Fruit fly (Drosophila melanogaster) whole organism, embryonic: ENCODE measurements around the gene mld.

Experiments
- Antp ChIP-seq: fragments of 200-800 bp; sonication (Bioruptor generic); optimal IDR thresholded peaks from 3 replicates; lab custom pipeline; 2016; ENCODE audit warnings: missing biosample characterization, missing genetic modification characterization
- CG10267 ChIP-seq: fragments of 200-800 bp; sonication (Bioruptor generic); optimal IDR thresholded peaks from 2 replicates; lab custom pipeline; 2018; ENCODE audit warnings: missing biosample characterization, mild to moderate bottlenecking, missing genetic modification characterization, moderate library complexity
- CG13624 ChIP-seq: fragments of 200-800 bp; sonication (Bioruptor generic); optimal IDR thresholded peaks from 2 replicates; lab custom pipeline; 2016; ENCODE audit warnings: missing biosample characterization, missing genetic modification characterization
- CG14710 ChIP-seq: fragments of 200-800 bp; sonication (Bioruptor generic); optimal IDR thresholded peaks from 3 replicates; lab custom pipeline; 2019; ENCODE audit warnings: missing biosample characterization, mild to moderate bottlenecking, missing genetic modification characterization, moderate library complexity
- CG15011 ChIP-seq: fragments of 200-800 bp; sonication (Bioruptor generic); optimal IDR thresholded peaks from 3 replicates; lab custom pipeline; 2018; ENCODE audit warnings: missing biosample characterization, mild to moderate bottlenecking, missing genetic modification characterization
- CG16863 ChIP-seq: fragments of 200-800 bp; sonication (Bioruptor generic); optimal IDR thresholded peaks from 3 replicates; lab custom pipeline; 2016; ENCODE audit warnings: missing biosample characterization, missing genetic modification characterization
- CG17186 ChIP-seq: fragments of 200-800 bp; sonication (Bioruptor generic); optimal IDR thresholded peaks from 3 replicates; lab custom pipeline; 2017; ENCODE audit warnings: missing biosample characterization, missing genetic modification reagents, missing genetic modification characterization
- CG17829 ChIP-seq: fragments of 200-800 bp; optimal IDR thresholded peaks from 2 replicates; lab custom pipeline; 2019; ENCODE audit warnings: missing biosample characterization, mild to moderate bottlenecking, missing genetic modification characterization, moderate library complexity
- CG18764 ChIP-seq: fragments of 200-800 bp; sonication (Bioruptor generic); optimal IDR thresholded peaks from 3 replicates; lab custom pipeline; 2016; ENCODE audit warnings: missing biosample characterization, missing genetic modification characterization
- CG2116 ChIP-seq: fragments of 200-800 bp; sonication (Bioruptor generic); optimal IDR thresholded peaks from 3 replicates; lab custom pipeline; 2018; ENCODE audit warnings: missing biosample characterization, mild to moderate bottlenecking, missing genetic modification characterization
- CG2202 ChIP-seq: fragments of 200-800 bp; sonication (Bioruptor generic); optimal IDR thresholded peaks from 2 replicates; lab custom pipeline; 2018; ENCODE audit warnings: missing biosample characterization, mild to moderate bottlenecking, missing genetic modification characterization
- CG2678 ChIP-seq: fragments of 200-800 bp; sonication (Bioruptor generic); optimal IDR thresholded peaks from 3 replicates; lab custom pipeline; 2019; ENCODE audit warnings: missing biosample characterization, mild to moderate bottlenecking, missing genetic modification characterization, moderate library complexity
- CG3847 ChIP-seq: fragments of 200-800 bp; sonication (Bioruptor generic); IDR thresholded peaks from 2 replicates; pipeline ENCODE4 v1.3.6; 2022; ENCODE audit warnings: missing biosample characterization, missing genetic modification characterization
- CG3995 ChIP-seq: fragments of 200-800 bp; sonication (Bioruptor generic); optimal IDR thresholded peaks from 3 replicates; lab custom pipeline; 2016; ENCODE audit warnings: missing biosample characterization, missing genetic modification characterization
- CG6689 ChIP-seq: fragments of 200-800 bp; sonication (Bioruptor generic); IDR thresholded peaks from 2 replicates; pipeline ENCODE4 v1.3.6; 2022; ENCODE audit warnings: missing biosample characterization, missing genetic modification characterization
- CG8924 ChIP-seq: fragments of 200-800 bp; optimal IDR thresholded peaks from 3 replicates; lab custom pipeline; 2019; ENCODE audit warnings: missing biosample characterization, mild to moderate bottlenecking, missing genetic modification characterization, moderate library complexity
- CG9437 ChIP-seq: fragments of 200-800 bp; sonication (Bioruptor generic); optimal IDR thresholded peaks from 2 replicates; lab custom pipeline; 2018; ENCODE audit warnings: missing biosample characterization, mild to moderate bottlenecking, missing genetic modification characterization
- CHES-1-like ChIP-seq: fragments of 200-800 bp; sonication (Bioruptor generic); optimal IDR thresholded peaks from 2 replicates; lab custom pipeline; 2016; ENCODE audit warnings: missing biosample characterization, missing genetic modification characterization
- Dbx ChIP-seq: fragments of 200-800 bp; sonication (Bioruptor generic); IDR thresholded peaks from 3 replicates; pipeline ENCODE4 v1.3.6; 2022; ENCODE audit warnings: missing biosample characterization, missing genetic modification characterization
- Doc3 ChIP-seq: fragments of 200-800 bp; sonication (Bioruptor generic); IDR thresholded peaks from 3 replicates; pipeline ENCODE4 v1.3.6; 2022; ENCODE audit warnings: missing biosample characterization, missing genetic modification characterization; ENCODE audit not compliant: partially characterized antibody
- Ets97D ChIP-seq: fragments of 200-800 bp; sonication (Bioruptor generic); optimal IDR thresholded peaks from 3 replicates; lab custom pipeline; 2016; ENCODE audit warnings: missing biosample characterization, missing genetic modification characterization
- HmgZ ChIP-seq: fragments of 200-800 bp; sonication (Bioruptor generic); optimal IDR thresholded peaks from 2 replicates; lab custom pipeline; 2018; ENCODE audit warnings: missing biosample characterization, mild to moderate bottlenecking, missing genetic modification characterization
- Hr51 ChIP-seq, 2 experiments: fragments of 200-800 bp; sonication (Bioruptor generic); optimal IDR thresholded peaks; 2 replicates in 1 of 2; 3 replicates in 1 of 2; lab custom pipeline; 2016 to 2018; ENCODE audit warnings: missing biosample characterization in 2 of 2, missing genetic modification characterization in 2 of 2, mild to moderate bottlenecking in 1 of 2, moderate library complexity in 1 of 2
- Lhr ChIP-seq: fragments of 200-800 bp; sonication (Bioruptor generic); optimal IDR thresholded peaks from 3 replicates; lab custom pipeline; 2017; ENCODE audit warnings: mild to moderate bottlenecking, missing biosample characterization, missing genetic modification reagents, missing genetic modification characterization
- MESR4 ChIP-seq: fragments of 200-800 bp; sonication (Bioruptor generic); optimal IDR thresholded peaks from 2 replicates; lab custom pipeline; 2018; ENCODE audit warnings: missing biosample characterization, mild to moderate bottlenecking, missing genetic modification characterization, moderate library complexity
- Max ChIP-seq: fragments of 200-800 bp; sonication (Bioruptor generic); optimal IDR thresholded peaks from 2 replicates; lab custom pipeline; 2016; ENCODE audit warnings: missing biosample characterization, mild to moderate bottlenecking, missing genetic modification characterization
- NFAT ChIP-seq: fragments of 200-800 bp; sonication (Bioruptor generic); IDR thresholded peaks from 2 replicates; pipeline ENCODE4 v1.3.6; 2022; ENCODE audit warnings: missing biosample characterization, missing genetic modification characterization
- Nf-YC ChIP-seq: fragments of 200-800 bp; optimal IDR thresholded peaks from 3 replicates; lab custom pipeline; 2019; ENCODE audit warnings: missing biosample characterization, mild to moderate bottlenecking, missing genetic modification characterization, moderate library complexity
- PHDP ChIP-seq: fragments of 200-800 bp; sonication (Bioruptor generic); optimal IDR thresholded peaks from 3 replicates; lab custom pipeline; 2018; ENCODE audit warnings: missing biosample characterization, mild to moderate bottlenecking, missing genetic modification characterization, moderate library complexity
- Sry-δ ChIP-seq: fragments of 200-800 bp; sonication (Bioruptor generic); optimal IDR thresholded peaks from 2 replicates; lab custom pipeline; 2016; ENCODE audit warnings: missing biosample characterization, missing genetic modification characterization
- Ssrp ChIP-seq: fragments of 200-800 bp; sonication (Bioruptor generic); optimal IDR thresholded peaks from 2 replicates; lab custom pipeline; 2018; ENCODE audit warnings: missing biosample characterization, mild to moderate bottlenecking, missing genetic modification characterization, moderate library complexity
- abd-A ChIP-seq: fragments of 200-800 bp; sonication (Bioruptor generic); optimal IDR thresholded peaks from 3 replicates; lab custom pipeline; 2019; ENCODE audit warnings: missing biosample characterization, mild to moderate bottlenecking, missing genetic modification characterization, moderate library complexity
- ap ChIP-seq: fragments of 200-800 bp; sonication (Bioruptor generic); IDR thresholded peaks from 2 replicates; pipeline ENCODE4 v1.3.6; 2022; ENCODE audit warnings: missing biosample characterization, missing genetic modification characterization
- bab2 ChIP-seq: fragments of 200-800 bp; sonication (Bioruptor generic); optimal IDR thresholded peaks from 2 replicates; lab custom pipeline; 2016; ENCODE audit warnings: missing biosample characterization, missing genetic modification characterization
- cas ChIP-seq: fragments of 200-800 bp; sonication (Bioruptor generic); IDR thresholded peaks from 2 replicates; pipeline ENCODE4 v1.3.6; 2022; ENCODE audit warnings: missing biosample characterization, missing genetic modification characterization
- exex ChIP-seq: fragments of 200-800 bp; sonication (Bioruptor generic); optimal IDR thresholded peaks from 4 replicates; lab custom pipeline; 2018; ENCODE audit warnings: missing biosample characterization, mild to moderate bottlenecking, missing genetic modification characterization, moderate library complexity
- gfzf ChIP-seq: fragments of 200-800 bp; sonication (Bioruptor generic); optimal IDR thresholded peaks from 2 replicates; lab custom pipeline; 2016; ENCODE audit warnings: missing biosample characterization, mild to moderate bottlenecking, missing genetic modification characterization, moderate library complexity
- ind ChIP-seq: fragments of 200-800 bp; sonication (Bioruptor generic); optimal IDR thresholded peaks from 3 replicates; lab custom pipeline; 2016; ENCODE audit warnings: missing biosample characterization, missing genetic modification characterization
- kah ChIP-seq: fragments of 200-800 bp; sonication (Bioruptor generic); optimal IDR thresholded peaks from 2 replicates; lab custom pipeline; 2018; ENCODE audit warnings: missing biosample characterization, mild to moderate bottlenecking, missing genetic modification characterization
- nerfin-1 ChIP-seq: fragments of 200-800 bp; sonication (Bioruptor generic); optimal IDR thresholded peaks from 3 replicates; lab custom pipeline; 2019; ENCODE audit warnings: missing biosample characterization, mild to moderate bottlenecking, missing genetic modification characterization, moderate library complexity
- nmo ChIP-seq: fragments of 200-800 bp; sonication (Bioruptor generic); optimal IDR thresholded peaks from 2 replicates; lab custom pipeline; 2018; ENCODE audit warnings: missing biosample characterization, mild to moderate bottlenecking, missing genetic modification characterization, moderate library complexity
- pzg ChIP-seq: fragments of 200-800 bp; sonication (Bioruptor generic); optimal IDR thresholded peaks from 3 replicates; lab custom pipeline; 2018; ENCODE audit warnings: missing biosample characterization, mild to moderate bottlenecking, missing genetic modification characterization, moderate library complexity
- rib ChIP-seq: fragments of 200-800 bp; sonication (Bioruptor generic); IDR thresholded peaks from 2 replicates; pipeline ENCODE4 v1.3.6; 2022; ENCODE audit warnings: missing biosample characterization, missing genetic modification characterization
- run ChIP-seq: fragments of 200-800 bp; sonication (Bioruptor generic); optimal IDR thresholded peaks from 3 replicates; lab custom pipeline; 2018; ENCODE audit warnings: missing biosample characterization, mild to moderate bottlenecking, missing genetic modification characterization
- sens ChIP-seq: fragments of 200-800 bp; sonication (Bioruptor generic); peaks from one replicate; lab custom pipeline; 2016; ENCODE audit warnings: missing biosample characterization, missing genetic modification characterization
- sqz ChIP-seq: fragments of 200-800 bp; sonication (Bioruptor generic); optimal IDR thresholded peaks from 3 replicates; lab custom pipeline; 2018; ENCODE audit warnings: missing biosample characterization, mild to moderate bottlenecking, missing genetic modification characterization
- stwl ChIP-seq: fragments of 200-800 bp; sonication (Bioruptor generic); optimal IDR thresholded peaks from 3 replicates; lab custom pipeline; 2018; ENCODE audit warnings: missing biosample characterization, mild to moderate bottlenecking, missing genetic modification characterization, moderate library complexity
- sug ChIP-seq: fragments of 200-800 bp; optimal IDR thresholded peaks from 2 replicates; lab custom pipeline; 2019; ENCODE audit warnings: missing biosample characterization, mild to moderate bottlenecking, missing genetic modification characterization, moderate library complexity
- trem ChIP-seq: fragments of 200-800 bp; optimal IDR thresholded peaks from 3 replicates; lab custom pipeline; 2019; ENCODE audit warnings: missing biosample characterization, mild to moderate bottlenecking, missing genetic modification characterization, moderate library complexity
- zfh2 ChIP-seq: fragments of 200-800 bp; sonication (Bioruptor generic); optimal IDR thresholded peaks from 2 replicates; lab custom pipeline; 2016; ENCODE audit warnings: missing biosample characterization, missing genetic modification characterization

Gene mld

dm6 chr3R:24585042-24585698 lies at the start of gene mld, which contains the start of gene CG13625:
Gene mld, plus strand, starts transcription at chr3R:24585653.
Gene CG13625, minus strand, starts transcription at chr3R:24585160.
- TF ChIP-seq CG3847 (GFP tag; lab: Robert Waterston, UW) = no peak
- no peak for TF ChIP-seq Ssrp (tag; lab: Kevin White, UChicago)
- peak; percentile 28 for TF ChIP-seq MESR4 (GFP tag; lab: Kevin White, UChicago)
- peak; percentile 71 for TF ChIP-seq CG9437 (GFP tag; lab: Kevin White, UChicago)
- TF ChIP-seq abd-A (tag; lab: Kevin White, UChicago) = peak; percentile 81
- peak; percentile 6 for TF ChIP-seq PHDP (tag; lab: Kevin White, UChicago)
- peak; percentile 84 for TF ChIP-seq sens (GFP tag; lab: Kevin White, UChicago)
- TF ChIP-seq CG2202 (tag; lab: Kevin White, UChicago) = no peak
- peak; percentile 56 for TF ChIP-seq exex (tag; lab: Kevin White, UChicago)
- TF ChIP-seq CG8924 (tag; lab: Kevin White, UChicago) = peak; percentile 31
- peak; percentile 13 for TF ChIP-seq ind (GFP tag; lab: Kevin White, UChicago)
- peak; percentile 80 for TF ChIP-seq gfzf (GFP tag; lab: Kevin White, UChicago)
- no peak for TF ChIP-seq CG3995
- TF ChIP-seq Lhr (GFP tag; lab: Kevin White, UChicago) = peak; percentile 68
- peak; percentile 87 for TF ChIP-seq pzg (GFP tag; lab: Kevin White, UChicago)
- no peak for TF ChIP-seq run (tag; lab: Kevin White, UChicago)
- no peak for TF ChIP-seq ap
- peak; percentile 28 for TF ChIP-seq CG16863
- peak; percentile 14 for TF ChIP-seq sug (tag; lab: Kevin White, UChicago)
- TF ChIP-seq trem = peak; percentile 47
- TF ChIP-seq stwl = peak; percentile 19
- TF ChIP-seq rib (GFP tag; lab: Robert Waterston, UW) = no peak
- TF ChIP-seq Hr51 (GFP tag; optimal IDR thresholded peaks at IDR 0.05; lab: Kevin White, UChicago) = peak in 1 of 2 experiments; percentile 0
- peak; percentile 27 for TF ChIP-seq CG13624 (GFP tag; lab: Kevin White, UChicago)
- no peak for TF ChIP-seq Dbx (GFP tag; lab: Robert Waterston, UW)
- no peak for TF ChIP-seq cas (GFP tag; lab: Robert Waterston, UW)
- peak; percentile 16 for TF ChIP-seq zfh2 (GFP tag; lab: Kevin White, UChicago)
- no peak for TF ChIP-seq CG6689 (GFP tag; lab: Robert Waterston, UW)
- TF ChIP-seq CG17829 (tag; lab: Kevin White, UChicago) = peak; percentile 9
- peak; percentile 3 for TF ChIP-seq CG18764
- TF ChIP-seq Doc3 (GFP tag; lab: Robert Waterston, UW) = no peak
- peak; percentile 49 for TF ChIP-seq CG2116 (GFP tag; lab: Kevin White, UChicago)
- peak; percentile 73 for TF ChIP-seq Sry-δ (GFP tag; lab: Kevin White, UChicago)
- TF ChIP-seq kah = peak; percentile 16
- peak; percentile 57 for TF ChIP-seq nmo (GFP tag; lab: Kevin White, UChicago)
- peak; percentile 58 for TF ChIP-seq CG14710
- no peak for TF ChIP-seq CG15011
- TF ChIP-seq CG17186 (GFP tag; lab: Kevin White, UChicago) = peak; percentile 100
- peak; percentile 14 for TF ChIP-seq nerfin-1 (tag; lab: Kevin White, UChicago)
- no peak for TF ChIP-seq NFAT
- peak; percentile 97 for TF ChIP-seq sqz (GFP tag; lab: Kevin White, UChicago)
- peak; percentile 49 for TF ChIP-seq CG10267
- TF ChIP-seq CG2678 (tag; lab: Kevin White, UChicago) = peak; percentile 9
- peak; percentile 15 for TF ChIP-seq CHES-1-like (GFP tag; lab: Kevin White, UChicago)
- TF ChIP-seq bab2 (GFP tag; lab: Kevin White, UChicago) = peak; percentile 11
- TF ChIP-seq Ets97D (GFP tag; lab: Kevin White, UChicago) = peak; percentile 18
- TF ChIP-seq Max (GFP tag; lab: Kevin White, UChicago) = peak; percentile 42
- TF ChIP-seq Antp (GFP tag; lab: Kevin White, UChicago) = peak; percentile 37
- peak; percentile 29 for TF ChIP-seq Nf-YC (tag; lab: Kevin White, UChicago)
- TF ChIP-seq HmgZ (tag; lab: Kevin White, UChicago) = peak; percentile 7
